Worm (Caenorhabditis elegans): ENCODE results near the gene F23D12.1.

DNA sequence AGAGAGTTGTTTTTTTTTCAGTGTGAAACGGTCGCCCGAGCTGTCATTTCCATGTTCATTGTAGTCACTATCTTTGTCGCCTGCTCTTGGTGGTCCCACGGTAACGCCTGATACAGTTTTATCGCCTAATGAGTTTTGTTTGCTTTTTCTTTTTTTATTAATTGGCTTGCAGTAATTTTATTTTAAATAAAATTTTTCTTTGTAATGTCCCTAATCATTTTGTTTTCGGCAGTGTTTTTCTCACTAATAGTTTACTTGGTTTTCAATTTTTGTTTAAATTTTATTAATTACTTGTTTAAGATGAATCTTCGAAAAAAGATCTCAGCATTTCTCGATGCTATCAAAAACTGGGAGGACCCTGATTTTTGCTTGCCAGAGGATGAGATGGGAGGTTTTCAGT is 37.6 kb upstream of the F23D12.1 start, which contains the start of gene M163.22:
- TF ChIP-seq dao-5 (tag; optimal IDR thresholded peaks at IDR 0.05) (no peak), him-1 (tag; optimal IDR thresholded peaks at IDR 0.05) (no peak), W03F9.2 (tag; optimal IDR thresholded peaks at IDR 0.05) (no peak)

Measured in whole organism, L4/young adult.